Fruit fly (Drosophila melanogaster): ENCODE data around the gene Adk2.

Gene Adk2

DNA sequence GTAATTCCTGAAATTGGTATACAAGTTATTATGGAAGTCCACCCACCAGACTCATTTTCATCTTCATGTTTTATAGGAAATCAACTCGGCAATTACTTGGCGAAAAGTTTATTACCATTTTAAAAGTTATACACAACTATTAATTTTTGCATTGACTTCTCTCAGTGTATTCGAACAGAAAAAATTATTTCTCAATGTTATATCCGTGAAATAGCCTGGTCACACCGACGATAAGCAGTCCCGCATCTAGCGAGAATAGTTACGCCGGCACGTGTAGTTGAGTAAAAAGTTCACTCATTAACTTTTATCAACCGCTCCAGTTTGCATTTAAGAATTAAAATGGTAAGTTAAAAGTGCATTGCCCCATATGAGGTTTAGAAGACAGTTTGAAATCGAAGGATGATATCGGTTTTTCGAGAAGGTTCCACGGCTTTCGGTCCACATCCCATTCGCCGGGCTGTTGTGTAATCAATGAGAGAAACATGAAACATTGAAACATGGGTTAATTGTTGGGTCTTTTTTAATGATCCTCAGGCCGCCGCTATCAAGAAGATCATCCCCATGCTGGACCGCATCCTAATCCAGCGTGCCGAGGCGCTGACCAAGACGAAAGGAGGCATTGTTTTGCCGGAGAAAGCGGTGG is 6.5 kb downstream of the Adk2 start, which contains the start of gene CG11267 (continued):
- TF ChIP-seq sna (GFP tag; IDR thresholded peaks at IDR 0.05; ENCODE audit: partially characterized antibody) (no peak), twi (tag; optimal IDR thresholded peaks at IDR 0.05) (peak; percentile 17), pzg (GFP tag; optimal IDR thresholded peaks at IDR 0.05) (peak; percentile 51), toy (GFP tag; IDR thresholded peaks at IDR 0.05) (peak; percentile 68; the same call in 1 of the 2 replicates), ind (GFP tag; optimal IDR thresholded peaks at IDR 0.05) (peak; percentile 89), Bdp1 (GFP tag; optimal IDR thresholded peaks at IDR 0.05) (peak; percentile 56), Side (GFP tag; optimal IDR thresholded peaks at IDR 0.05) (peak; percentile 80), CG8388 (GFP tag; optimal IDR thresholded peaks at IDR 0.05) (peak; percentile 80), CG6689 (GFP tag; IDR thresholded peaks at IDR 0.05) (peak; percentile 91), CG9727 (GFP tag; optimal IDR thresholded peaks at IDR 0.05) (peak; percentile 82), E2f2 (GFP tag; IDR thresholded peaks at IDR 0.05) (peak; percentile 60), CG6683 (GFP tag; optimal IDR thresholded peaks at IDR 0.05) (peak; percentile 65), Fer2 (tag; optimal IDR thresholded peaks at IDR 0.05) (peak; percentile 88), gfzf (GFP tag; optimal IDR thresholded peaks at IDR 0.05) (peak; percentile 63), CG4360 (GFP tag; IDR thresholded peaks at IDR 0.05) (0 out of 2 replicates have a peak, but pooled peaks have one; percentile 8), CG3407 (GFP tag; optimal IDR thresholded peaks at IDR 0.05) (peak; percentile 43), CG10147 (GFP tag; optimal IDR thresholded peaks at IDR 0.05) (peak; percentile 87), dan (GFP tag; IDR thresholded peaks at IDR 0.05) (no peak), her (GFP tag; optimal IDR thresholded peaks at IDR 0.05) (peak; percentile 60), fd102C (GFP tag; optimal IDR thresholded peaks at IDR 0.05) (no peak), slbo (GFP tag; IDR thresholded peaks at IDR 0.05) (peak; percentile 88), nom (GFP tag; optimal IDR thresholded peaks at IDR 0.05) (peak; percentile 60), CrebB (tag; optimal IDR thresholded peaks at IDR 0.05) (peak; percentile 59), CG10462 (GFP tag; optimal IDR thresholded peaks at IDR 0.05) (no peak), tgo (GFP tag; IDR thresholded peaks at IDR 0.05) (peak; percentile 92), sd (tag; optimal IDR thresholded peaks at IDR 0.05) (no peak), eyg (GFP tag; optimal IDR thresholded peaks at IDR 0.05) (peak; percentile 75), CG17802 (tag; optimal IDR thresholded peaks at IDR 0.05) (peak; percentile 74), CG7357 (GFP tag; IDR thresholded peaks at IDR 0.05) (peak; percentile 60), CG7928 (GFP tag; optimal IDR thresholded peaks at IDR 0.05) (peak; percentile 58), cad (GFP tag; optimal IDR thresholded peaks at IDR 0.05) (no peak), H15 (GFP tag; IDR thresholded peaks at IDR 0.05) (peak; percentile 91), hb (GFP tag; IDR thresholded peaks at IDR 0.05; ENCODE audit: partially characterized antibody) (no peak), rib (GFP tag; IDR thresholded peaks at IDR 0.05) (peak; percentile 79), CG6654 (GFP tag; optimal IDR thresholded peaks at IDR 0.05) (peak; percentile 73), CG2129 (GFP tag; IDR thresholded peaks at IDR 0.05; ENCODE audit: partially characterized antibody) (no peak), CG4730 (GFP tag; IDR thresholded peaks at IDR 0.05) (peak; percentile 84), sens (GFP tag) (peak; percentile 93), sens-2 (GFP tag; IDR thresholded peaks at IDR 0.05) (peak; percentile 91), Ets65A (GFP tag) (peak; percentile 98), slou (GFP tag; optimal IDR thresholded peaks at IDR 0.05) (peak; percentile 76), CG18011 (GFP tag; optimal IDR thresholded peaks at IDR 0.05) (peak; percentile 19), Ptx1 (GFP tag; IDR thresholded peaks at IDR 0.05) (peak; percentile 86), CG12071 (GFP tag; optimal IDR thresholded peaks at IDR 0.05) (peak; percentile 85), CG13287 (GFP tag; IDR thresholded peaks at IDR 0.05; ENCODE audit: partially characterized antibody) (no peak), stwl (tag; optimal IDR thresholded peaks at IDR 0.05) (peak; percentile 35), ap (GFP tag; IDR thresholded peaks at IDR 0.05) (peak; percentile 91), Mrtf (GFP tag; IDR thresholded peaks at IDR 0.05) (peak; percentile 82), corto (GFP tag; optimal IDR thresholded peaks at IDR 0.05) (peak; percentile 35), Camta (GFP tag; optimal IDR thresholded peaks at IDR 0.05) (peak; percentile 59)
